Worm (Caenorhabditis elegans) whole organism, midembryonic: ENCODE measurements around the gene E04F6.4.

Experiments used
- cog-1 ChIP-seq: sonication (generic microtip); optimal IDR thresholded peaks from 2 replicates; lab custom pipeline; 2016; ENCODE audit warnings: missing genetic modification characterization, missing compliant biosample characterization
- flt-1 ChIP-seq: fragments of 200-800 bp; sonication (Bioruptor generic); IDR thresholded peaks from 2 replicates; pipeline ENCODE4 v1.3.6; 2022; ENCODE audit warnings: missing genetic modification characterization, missing compliant biosample characterization
- med-1 ChIP-seq: sonication (generic microtip); optimal IDR thresholded peaks from 2 replicates; lab custom pipeline; 2017; ENCODE audit warnings: missing genetic modification characterization, mild to moderate bottlenecking, missing compliant biosample characterization, antibody characterized with exemption, missing genetic modification reagents; ENCODE audit not compliant: insufficient read depth

DNA sequence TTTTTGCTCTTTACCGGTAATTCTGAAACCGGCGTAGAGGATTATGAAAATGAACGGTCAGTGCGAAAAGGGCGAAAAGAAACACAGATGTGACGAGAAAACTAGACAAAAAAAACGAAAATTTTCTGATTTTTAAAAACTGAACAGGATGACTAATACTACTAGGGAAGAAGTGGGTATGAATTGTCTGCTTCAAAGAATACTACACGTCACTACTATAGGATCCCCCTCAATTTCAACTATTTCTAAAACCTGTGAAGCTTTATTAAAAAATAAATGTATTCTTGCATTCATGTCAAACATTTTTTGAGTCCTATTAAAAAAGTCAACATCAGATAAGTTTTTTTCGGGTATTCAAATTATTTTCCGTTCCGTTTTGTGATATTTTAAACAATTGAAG is 34.9 kb downstream of the E04F6.4 start:
- TF ChIP-seq cog-1 (tag; lab: Kevin White, UChicago) = no peak
- no peak for TF ChIP-seq med-1 (GFP tag; lab: Kevin White, UChicago)
- no peak for TF ChIP-seq flt-1 (GFP tag; lab: Robert Waterston, UW)
